Fruit fly (Drosophila melanogaster) whole organism, adult: ENCODE measurements around the gene CG31515.

Source experiments
- CG11617 ChIP-seq: fragments of 200-800 bp; sonication (Bioruptor generic); optimal IDR thresholded peaks from 2 replicates; lab custom pipeline; 2017; ENCODE audit warnings: mild to moderate bottlenecking, missing biosample characterization, missing genetic modification reagents, missing genetic modification characterization
- CG12768 ChIP-seq: fragments of 200-800 bp; sonication (Bioruptor generic); optimal IDR thresholded peaks from 2 replicates; lab custom pipeline; 2017; ENCODE audit warnings: missing biosample characterization, missing genetic modification characterization, mild to moderate bottlenecking, moderate library complexity, missing genetic modification reagents
- CG14711 ChIP-seq: fragments of 200-800 bp; sonication (Bioruptor generic); optimal IDR thresholded peaks from 2 replicates; lab custom pipeline; 2018; ENCODE audit warnings: missing biosample characterization, mild to moderate bottlenecking, missing genetic modification characterization, moderate library complexity
- CG1620 ChIP-seq: fragments of 200-800 bp; sonication (Bioruptor generic); optimal IDR thresholded peaks from 2 replicates; lab custom pipeline; 2016; ENCODE audit warnings: missing biosample characterization, missing genetic modification characterization
- CG33017 ChIP-seq: fragments of 200-800 bp; sonication (Bioruptor generic); optimal IDR thresholded peaks from 2 replicates; lab custom pipeline; 2018; ENCODE audit warnings: missing biosample characterization, mild to moderate bottlenecking, missing genetic modification characterization, moderate library complexity
- CG5204 ChIP-seq: fragments of 200-800 bp; sonication (Bioruptor generic); optimal IDR thresholded peaks from 2 replicates; lab custom pipeline; 2016; ENCODE audit warnings: missing biosample characterization, missing genetic modification characterization
- CG7045 ChIP-seq: fragments of 200-800 bp; sonication (Bioruptor generic); optimal IDR thresholded peaks from 2 replicates; lab custom pipeline; 2017; ENCODE audit warnings: missing biosample characterization, mild to moderate bottlenecking, missing genetic modification characterization
- CG7101 ChIP-seq: fragments of 200-800 bp; sonication (Bioruptor generic); optimal IDR thresholded peaks from 2 replicates; lab custom pipeline; 2018; ENCODE audit warnings: missing biosample characterization, mild to moderate bottlenecking, missing genetic modification characterization, moderate library complexity
- Clk ChIP-seq: fragments of 200-800 bp; sonication (Bioruptor generic); optimal IDR thresholded peaks from 2 replicates; lab custom pipeline; 2017; ENCODE audit warnings: missing biosample characterization, missing genetic modification characterization
- Hr96 ChIP-seq: fragments of 200-800 bp; sonication (Bioruptor generic); optimal IDR thresholded peaks from 2 replicates; lab custom pipeline; 2016; ENCODE audit warnings: missing biosample characterization, missing genetic modification characterization
- Mnt ChIP-seq: fragments of 200-800 bp; sonication (Bioruptor generic); optimal IDR thresholded peaks from 2 replicates; lab custom pipeline; 2016; ENCODE audit warnings: missing biosample characterization, mild to moderate bottlenecking, missing genetic modification characterization
- bab1 ChIP-seq: fragments of 200-800 bp; sonication (Bioruptor generic); optimal IDR thresholded peaks from 3 replicates; lab custom pipeline; 2019; ENCODE audit warnings: missing biosample characterization, mild to moderate bottlenecking, missing genetic modification characterization, moderate library complexity
- cic ChIP-seq: fragments of 200-800 bp; sonication (Bioruptor generic); optimal IDR thresholded peaks from 2 replicates; lab custom pipeline; 2017; ENCODE audit warnings: missing biosample characterization, mild to moderate bottlenecking, missing genetic modification characterization, moderate library complexity
- cnc ChIP-seq, 2 experiments: fragments of >200 bp; optimal IDR thresholded peaks; 2 replicates each; lab custom pipeline; 2017
- kay ChIP-seq: fragments of 200-800 bp; sonication (Bioruptor generic); peaks from one replicate; lab custom pipeline; 2016; ENCODE audit warnings: missing biosample characterization, missing genetic modification characterization, borderline replicate concordance
- ovo ChIP-seq: fragments of 200-800 bp; sonication (Bioruptor generic); optimal IDR thresholded peaks from 2 replicates; lab custom pipeline; 2016; ENCODE audit warnings: missing biosample characterization, missing genetic modification characterization
- pad ChIP-seq: fragments of 200-800 bp; sonication (Bioruptor generic); optimal IDR thresholded peaks from 3 replicates; lab custom pipeline; 2017; ENCODE audit warnings: missing biosample characterization, missing genetic modification characterization, mild to moderate bottlenecking, moderate library complexity, missing genetic modification reagents
- tj ChIP-seq: fragments of 200-800 bp; sonication (Bioruptor generic); optimal IDR thresholded peaks from 3 replicates; lab custom pipeline; 2017; ENCODE audit warnings: missing biosample characterization, mild to moderate bottlenecking, missing genetic modification characterization, moderate library complexity
- toe ChIP-seq: fragments of 200-800 bp; sonication (Bioruptor generic); optimal IDR thresholded peaks from 2 replicates; lab custom pipeline; 2016; ENCODE audit warnings: missing biosample characterization, missing genetic modification characterization

CG31515 gene

DNA sequence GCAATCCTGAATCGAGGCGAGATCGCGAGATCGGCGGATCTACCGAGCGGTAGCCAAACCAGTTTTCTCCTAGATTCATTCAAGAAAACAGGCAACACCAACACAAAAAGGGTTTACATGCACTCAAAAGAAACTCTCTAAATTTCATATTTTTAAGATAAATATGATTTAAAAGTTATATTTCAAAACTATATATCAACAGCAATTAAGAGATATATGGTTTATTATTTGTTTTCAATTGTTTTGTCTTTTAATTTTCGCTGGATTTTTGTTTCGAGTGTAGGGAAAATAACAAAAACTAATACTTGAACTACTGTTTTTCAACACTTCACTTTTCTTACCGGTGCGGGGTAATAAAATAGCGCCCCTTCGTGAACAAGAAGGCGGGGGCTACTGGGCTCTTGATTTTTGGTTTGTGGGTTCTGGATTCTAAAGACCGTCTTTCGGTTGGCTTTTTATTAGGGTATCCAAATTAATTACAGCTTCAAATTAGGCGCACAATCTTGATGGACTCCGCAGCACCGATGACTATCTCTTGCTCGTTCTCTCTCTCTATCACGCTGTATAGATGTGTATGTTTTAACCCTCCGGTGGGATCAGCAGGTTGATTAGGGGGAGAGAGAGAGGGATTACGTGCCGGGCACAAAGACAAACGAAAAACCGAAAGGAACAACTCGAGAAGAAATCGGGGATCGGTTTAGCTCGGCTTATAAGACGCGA, 43.5 kb downstream of the CG31515 start:
- TF ChIP-seq CG5204 (GFP tag; lab: Kevin White, UChicago) (no peak), CG12768 (GFP tag; lab: Kevin White, UChicago) (no peak), Clk (GFP tag; lab: Kevin White, UChicago) (no peak), CG7101 (tag; lab: Kevin White, UChicago) (no peak), CG14711 (tag; lab: Kevin White, UChicago) (no peak), CG7045 (no peak), ovo (GFP tag; lab: Kevin White, UChicago) (no peak), toe (no peak), pad (GFP tag; lab: Kevin White, UChicago) (no peak), tj (no peak), kay (GFP tag; lab: Kevin White, UChicago) (no peak), CG11617 (GFP tag; lab: Kevin White, UChicago) (no peak)

- no peak for TF ChIP-seq pad (GFP tag; lab: Kevin White, UChicago)
- no peak for TF ChIP-seq toe
- TF ChIP-seq CG33017 (tag; lab: Kevin White, UChicago), result no peak
- TF ChIP-seq Mnt, result no peak
- TF ChIP-seq CG1620 (GFP tag; lab: Kevin White, UChicago), result no peak
- no peak for TF ChIP-seq CG14711 (tag; lab: Kevin White, UChicago)
- TF ChIP-seq Clk (GFP tag; lab: Kevin White, UChicago), result no peak
- no peak for TF ChIP-seq kay (GFP tag; lab: Kevin White, UChicago)
- no peak for TF ChIP-seq CG5204 (GFP tag; lab: Kevin White, UChicago)
Observed at dm6 chr3R:23343707-23344310, 44.9 kb downstream of the CG31515 start.

- TF ChIP-seq ovo (GFP tag; lab: Kevin White, UChicago) (no peak), bab1 (GFP tag; lab: Kevin White, UChicago) (no peak), cic (GFP tag; lab: Kevin White, UChicago) (peak; percentile 28), cnc (optimal IDR thresholded peaks at IDR 0.05; lab: Kevin White, UChicago) (no peak)
Observed at dm6 chr3R:23341769-23342352, 46.8 kb downstream of the CG31515 start.

- TF ChIP-seq CG14711 (tag; lab: Kevin White, UChicago) (no peak), cic (GFP tag; lab: Kevin White, UChicago) (no peak), CG7045 (no peak), CG33017 (tag; lab: Kevin White, UChicago) (no peak), ovo (GFP tag; lab: Kevin White, UChicago) (no peak), CG12768 (GFP tag; lab: Kevin White, UChicago) (no peak), Mnt (no peak), CG7101 (tag; lab: Kevin White, UChicago) (no peak), CG1620 (GFP tag; lab: Kevin White, UChicago) (no peak), CG11617 (GFP tag; lab: Kevin White, UChicago) (no peak), bab1 (GFP tag; lab: Kevin White, UChicago) (no peak), CG5204 (GFP tag; lab: Kevin White, UChicago) (no peak), Hr96 (no peak), kay (GFP tag; lab: Kevin White, UChicago) (no peak)
Observed at dm6 chr3R:23340621-23341020, 48.1 kb downstream of the CG31515 start.
